Fruit fly (Drosophila melanogaster): ENCODE results near the gene CG5131.

The CG5131 gene

dm6 chr2L:17514090-17514715 lies 29.9 kb downstream of the CG5131 start (continued):
- no peak for TF ChIP-seq fd85E (GFP tag; optimal IDR thresholded peaks at IDR 0.05)
- peak in 1 of 2 experiments; percentile 55 for TF ChIP-seq ss (GFP tag; optimal IDR thresholded peaks at IDR 0.05)
- TF ChIP-seq CG11902 (GFP tag; optimal IDR thresholded peaks at IDR 0.05), result peak; percentile 1
- no peak for TF ChIP-seq Eip78C (GFP tag)
- TF ChIP-seq CG7368 (GFP tag; optimal IDR thresholded peaks at IDR 0.05), result no peak
- 0 out of 3 replicates have a peak, but pooled peaks have one; percentile 26 for TF ChIP-seq CG6163 (GFP tag; IDR thresholded peaks at IDR 0.05)
- peak; percentile 19 for TF ChIP-seq CG8319 (GFP tag; optimal IDR thresholded peaks at IDR 0.05)
- no peak for TF ChIP-seq dac (GFP tag; optimal IDR thresholded peaks at IDR 0.05)
- no peak for TF ChIP-seq CG6854 (GFP tag; optimal IDR thresholded peaks at IDR 0.05)
- no peak for TF ChIP-seq CG15336 (GFP tag; IDR thresholded peaks at IDR 0.05)
- TF ChIP-seq Lpt (GFP tag; optimal IDR thresholded peaks at IDR 0.05), result no peak
- peak; percentile 53 for TF ChIP-seq CG6808 (GFP tag; optimal IDR thresholded peaks at IDR 0.05)
- peak; percentile 63 for TF ChIP-seq Smox (GFP tag; optimal IDR thresholded peaks at IDR 0.05)
- peak; percentile 38 for TF ChIP-seq Ets21C (GFP tag; optimal IDR thresholded peaks at IDR 0.05)
- peak; percentile 58 for TF ChIP-seq lz (GFP tag; optimal IDR thresholded peaks at IDR 0.05)
- TF ChIP-seq Sox15 (GFP tag; optimal IDR thresholded peaks at IDR 0.05), result peak; percentile 3
- no peak for TF ChIP-seq CG1621 (tag; optimal IDR thresholded peaks at IDR 0.05)
- TF ChIP-seq CG6276 (GFP tag; optimal IDR thresholded peaks at IDR 0.05), result no peak
- no peak for TF ChIP-seq salr (GFP tag; optimal IDR thresholded peaks at IDR 0.05)
- TF ChIP-seq cyc (GFP tag; optimal IDR thresholded peaks at IDR 0.05), result no peak
- no peak for TF ChIP-seq fkh (GFP tag; optimal IDR thresholded peaks at IDR 0.05)
- no peak for TF ChIP-seq CG4318 (GFP tag; optimal IDR thresholded peaks at IDR 0.05)
- TF ChIP-seq fd59A (GFP tag; optimal IDR thresholded peaks at IDR 0.05), result peak; percentile 22
- TF ChIP-seq CG16779 (tag; optimal IDR thresholded peaks at IDR 0.05), result no peak
- TF ChIP-seq Gug (GFP tag; IDR thresholded peaks at IDR 0.05), result no peak
- TF ChIP-seq Hr39 (GFP tag; optimal IDR thresholded peaks at IDR 0.05), result peak; percentile 57
- peak; percentile 40 for TF ChIP-seq vri (GFP tag; optimal IDR thresholded peaks at IDR 0.05)
- no peak for TF ChIP-seq net (GFP tag; optimal IDR thresholded peaks at IDR 0.05)
- TF ChIP-seq spab (GFP tag; optimal IDR thresholded peaks at IDR 0.05), result peak; percentile 22
- TF ChIP-seq CG3032 (tag; optimal IDR thresholded peaks at IDR 0.05), result no peak
- TF ChIP-seq acj6 (GFP tag; optimal IDR thresholded peaks at IDR 0.05), result peak; percentile 46
- peak; percentile 53 for TF ChIP-seq CG10669 (GFP tag; optimal IDR thresholded peaks at IDR 0.05)
- no peak for TF ChIP-seq Hr38 (GFP tag; optimal IDR thresholded peaks at IDR 0.05)
- peak; percentile 14 for TF ChIP-seq Blimp-1 (GFP tag; optimal IDR thresholded peaks at IDR 0.05)

dm6 chr2L:17524449-17524848 lies 40.1 kb downstream of the CG5131 start, which contains the start of gene CG15143:
TSS of gene CG15143 (minus strand) at chr2L:17524549.
- TF ChIP-seq CG9139 (GFP tag; optimal IDR thresholded peaks at IDR 0.05), result no peak
- TF ChIP-seq Eip75B (GFP tag; optimal IDR thresholded peaks at IDR 0.05), result no peak
- no peak for TF ChIP-seq CG11294 (GFP tag; IDR thresholded peaks at IDR 0.05)
- TF ChIP-seq Eip93F (GFP tag; optimal IDR thresholded peaks at IDR 0.05), result no peak
- TF ChIP-seq dac (GFP tag; optimal IDR thresholded peaks at IDR 0.05), result no peak

DNA sequence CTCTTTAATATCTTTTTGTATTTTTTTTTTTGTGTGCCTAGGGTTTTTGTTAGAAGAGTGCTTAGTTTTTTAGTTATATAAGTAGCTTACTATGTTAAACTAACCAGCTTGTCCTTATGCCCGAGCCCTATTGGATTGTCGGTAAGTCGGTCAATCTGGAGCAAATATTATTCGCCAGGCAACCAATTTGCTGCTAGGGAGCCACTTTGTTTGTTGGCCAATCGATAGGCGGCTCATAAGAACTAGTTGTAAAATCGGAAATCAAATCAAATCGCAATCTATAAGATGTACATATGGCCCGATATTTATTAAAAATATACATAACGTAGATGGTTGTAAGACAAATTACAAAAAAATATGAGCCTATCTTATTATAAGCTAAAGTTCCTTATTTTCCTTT lies 44.7 kb downstream of the CG5131 start, which contains the start of gene CG15144:
TSS of gene CG15144 (minus strand) at position 101 of the 400 bp plus-strand sequence.
- TF ChIP-seq CG6808 (GFP tag; optimal IDR thresholded peaks at IDR 0.05) (no peak), CG16779 (tag; optimal IDR thresholded peaks at IDR 0.05) (no peak)

Measured in whole organism, prepupa.